Fruit fly (Drosophila melanogaster) whole organism, larva: ENCODE measurements around the gene CG33346.
A peak's percentile ranks its signal among the peaks of the same experiment; 100 is the strongest.

ENCODE experiments used
- noc ChIP-seq: fragments of 200-800 bp; sonication (Bioruptor generic); optimal IDR thresholded peaks from 3 replicates; lab custom pipeline; 2019; ENCODE audit warnings: missing biosample characterization, mild to moderate bottlenecking, missing genetic modification characterization, moderate library complexity

Gene CG33346

dm6 chr3R:28650380-28650779 lies 18.7 kb upstream of the CG33346 start, which contains the start of gene CG31050:
CG31050 (minus strand) TSS chr3R:28650480.
- TF ChIP-seq noc (tag; lab: Kevin White, UChicago): no peak

DNA sequence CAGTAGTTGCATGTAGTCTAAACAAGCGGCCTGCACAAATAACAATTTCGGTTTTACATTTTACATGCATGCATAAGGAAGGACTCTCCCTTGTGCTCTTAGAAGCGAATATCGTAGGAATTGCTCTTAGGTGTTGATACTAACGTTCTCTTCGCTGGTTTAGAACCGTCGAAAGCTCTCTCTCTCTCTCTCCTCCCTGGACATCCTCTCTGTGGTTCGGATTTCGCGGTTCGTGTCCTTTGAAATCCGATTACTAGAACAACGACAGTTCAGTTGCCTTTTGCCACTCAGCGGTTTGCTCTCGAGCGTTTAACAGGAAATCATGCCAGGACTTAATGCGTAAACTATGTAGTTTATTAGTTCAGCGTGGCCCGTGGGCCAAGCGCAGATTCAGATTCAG lies 14.4 kb upstream of the CG33346 start:
- TF ChIP-seq noc (tag; lab: Kevin White, UChicago): no peak

DNA sequence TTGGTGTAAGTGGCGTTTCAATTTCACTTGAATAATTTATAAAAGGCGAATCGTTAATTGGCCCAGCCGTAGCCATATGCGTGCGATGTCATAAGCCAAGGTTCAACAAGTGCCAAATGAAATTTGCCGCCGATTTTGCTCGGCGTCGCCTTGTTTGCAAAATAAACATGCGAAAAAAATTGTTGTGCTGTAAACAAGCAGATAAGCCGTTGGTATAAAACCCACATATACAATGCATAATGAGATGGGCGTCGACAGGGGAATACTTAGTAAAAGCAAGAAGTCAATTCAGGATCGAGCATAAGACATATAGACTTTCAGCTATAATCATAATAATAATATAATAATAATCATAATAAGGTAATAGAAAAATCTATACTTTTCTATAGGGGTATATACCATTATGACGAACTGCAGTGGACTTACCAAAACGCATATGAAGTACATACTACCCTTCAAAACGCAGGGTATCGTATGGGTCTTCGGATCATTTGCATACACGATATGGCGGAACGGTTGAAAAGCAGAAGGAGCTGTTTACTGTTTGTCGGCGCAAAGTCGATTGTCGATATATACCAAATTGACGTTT lies 12.8 kb upstream of the CG33346 start:
- no peak for TF ChIP-seq noc (tag; lab: Kevin White, UChicago)

- no peak for TF ChIP-seq noc (tag; lab: Kevin White, UChicago)
These were observed 6.1 kb upstream of the CG33346 start for dm6 chr3R:28662956-28663355.

dm6 chr3R:28670404-28670803 lies 1.4 kb downstream of the CG33346 start, which contains the start of gene Sid:
Sid (plus strand) TSS chr3R:28670704.
- no peak for TF ChIP-seq noc (tag; lab: Kevin White, UChicago)

DNA sequence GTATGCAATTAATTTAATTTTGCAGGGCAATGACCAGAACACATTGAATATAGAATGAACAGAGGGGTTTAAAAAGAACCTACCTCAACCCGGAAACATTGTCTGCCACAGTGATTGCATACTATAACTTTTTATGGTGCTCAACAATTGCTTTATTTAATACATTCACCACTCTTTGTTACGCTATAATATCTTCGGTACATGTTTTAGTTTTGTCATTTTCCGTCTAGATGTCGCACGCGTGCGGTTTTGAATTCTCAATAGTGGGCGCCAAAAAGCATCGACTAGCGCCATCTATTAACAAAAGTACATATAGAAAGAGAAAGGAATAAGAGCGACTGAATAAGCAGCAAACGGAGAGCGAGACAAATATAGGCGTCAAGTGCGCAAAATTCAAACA lies 3.1 kb downstream of the CG33346 start:
- no peak for TF ChIP-seq noc (tag; lab: Kevin White, UChicago)

dm6 chr3R:28674788-28675187 lies 5.8 kb downstream of the CG33346 start, which contains the start of gene snu:
snu (plus strand) TSS chr3R:28675041.
- TF ChIP-seq noc (tag; lab: Kevin White, UChicago): no peak

- TF ChIP-seq noc (tag; lab: Kevin White, UChicago): peak; percentile 78
These were observed 8.0 kb downstream of the CG33346 start for dm6 chr3R:28676870-28677526.

dm6 chr3R:28677527-28678134 lies 8.6 kb downstream of the CG33346 start:
- TF ChIP-seq noc (tag; lab: Kevin White, UChicago): no peak

DNA sequence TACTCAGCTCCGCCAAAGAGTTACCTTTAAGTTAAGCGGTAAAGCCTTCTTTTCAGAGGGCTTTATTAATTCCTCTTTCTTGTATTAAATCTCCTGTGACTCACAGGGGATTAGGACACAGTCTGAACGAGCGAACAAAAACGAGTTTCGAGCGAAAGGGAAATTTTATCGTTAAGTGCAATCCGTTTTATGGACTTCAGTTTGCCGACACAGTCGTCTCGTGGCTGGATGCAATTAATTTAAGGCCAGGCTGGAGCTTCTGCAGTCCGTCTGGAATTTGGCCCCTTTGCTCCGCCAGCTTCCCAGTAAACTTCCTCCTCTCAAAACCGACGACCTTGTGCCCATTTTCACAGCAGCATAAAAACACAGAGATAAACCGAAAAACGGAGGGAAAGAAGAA lies 10.6 kb downstream of the CG33346 start:
- TF ChIP-seq noc (tag; lab: Kevin White, UChicago): no peak

DNA sequence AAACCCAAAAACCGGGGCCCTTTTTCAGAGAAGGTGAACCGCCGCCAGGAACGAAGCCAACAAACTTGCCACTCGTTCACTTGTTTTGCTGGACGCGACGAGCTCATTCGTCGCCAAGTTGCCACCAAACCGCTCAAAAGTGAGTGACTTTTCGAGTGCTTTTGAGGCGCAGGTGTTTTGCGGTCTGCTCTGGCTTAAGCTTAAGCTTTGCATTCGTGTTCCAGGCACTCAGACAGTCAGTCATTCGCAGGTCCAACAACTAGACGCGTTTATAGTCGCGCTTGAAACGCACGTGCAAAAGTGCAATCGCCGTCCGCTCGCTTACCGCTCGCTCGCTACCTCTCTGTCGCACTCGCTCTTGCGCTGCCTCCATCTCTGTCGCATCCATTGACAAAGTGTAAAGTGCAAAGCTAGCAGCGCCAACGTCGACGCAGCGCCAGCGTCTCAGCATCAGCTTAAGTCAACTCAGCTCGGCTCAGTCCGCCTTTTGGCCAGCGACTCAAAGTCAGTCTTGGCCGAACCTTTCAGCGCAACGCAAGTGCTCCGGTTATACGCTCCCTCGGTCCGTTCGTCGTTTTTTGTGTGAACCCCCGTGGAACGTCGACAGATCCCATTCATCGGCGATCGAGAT lies 12.9 kb downstream of the CG33346 start:
- TF ChIP-seq noc (tag; lab: Kevin White, UChicago): no peak

dm6 chr3R:28685558-28685957 lies 16.5 kb downstream of the CG33346 start:
- TF ChIP-seq noc (tag; lab: Kevin White, UChicago): no peak

dm6 chr3R:28687969-28688368 lies 18.9 kb downstream of the CG33346 start:
- no peak for TF ChIP-seq noc (tag; lab: Kevin White, UChicago)

- TF ChIP-seq noc (tag; lab: Kevin White, UChicago): no peak
These were observed 27.0 kb downstream of the CG33346 start, which contains the start of gene htt for dm6 chr3R:28695993-28696392. htt (plus strand) TSS chr3R:28696242.
